Fruit fly (Drosophila melanogaster): ENCODE measurements around the gene laf.
A peak's percentile ranks its signal among the peaks of the same experiment; 100 is the strongest.

The laf gene

DNA sequence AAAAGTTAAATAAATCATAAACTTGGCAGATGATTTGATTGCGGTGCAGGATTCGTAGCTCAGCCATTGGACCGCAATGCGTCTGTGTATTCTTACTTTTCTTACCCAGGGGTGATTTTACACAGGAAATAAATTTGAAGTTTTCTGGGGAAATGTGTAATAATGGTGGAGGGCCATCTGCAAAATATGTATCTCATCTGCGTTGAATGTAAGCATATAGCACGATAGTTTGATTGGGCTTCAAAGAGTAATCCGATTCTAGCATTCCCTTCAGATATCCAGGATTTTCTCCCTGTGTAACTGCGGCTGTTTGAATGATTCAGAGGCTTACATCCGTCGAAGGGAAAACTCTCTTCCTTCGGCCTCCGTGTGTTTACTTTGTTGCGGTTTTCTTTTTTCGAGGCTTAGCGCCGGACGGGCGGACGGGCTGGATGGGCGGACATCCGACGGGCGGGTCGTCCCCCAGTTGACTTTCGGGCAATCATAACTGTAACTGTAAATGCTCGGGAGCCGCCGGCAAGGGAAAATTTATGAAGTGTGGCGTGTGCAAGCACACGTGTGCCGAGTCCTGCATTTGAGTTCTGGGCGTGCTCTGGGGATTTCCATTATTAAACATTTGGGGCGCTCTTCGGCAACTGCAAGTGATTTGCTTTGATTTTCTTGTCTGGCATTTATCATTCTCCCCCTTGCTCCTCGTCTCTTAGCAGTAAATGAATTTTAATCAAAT lies 7.9 kb upstream of the laf start (continued):
- TF ChIP-seq CG1233 (GFP tag; optimal IDR thresholded peaks at IDR 0.05) (peak; percentile 63), H2.0 (GFP tag; IDR thresholded peaks at IDR 0.05) (peak; percentile 64), twi (tag; optimal IDR thresholded peaks at IDR 0.05) (peak; percentile 56), zen2 (GFP tag; IDR thresholded peaks at IDR 0.05; ENCODE audit: partially characterized antibody) (no peak), lilli (GFP tag; optimal IDR thresholded peaks at IDR 0.05) (peak; percentile 65), CG2116 (GFP tag; optimal IDR thresholded peaks at IDR 0.05) (no peak), grn (GFP tag; optimal IDR thresholded peaks at IDR 0.05) (no peak), CG16815 (GFP tag; optimal IDR thresholded peaks at IDR 0.05) (peak; percentile 62), CG5245 (GFP tag; optimal IDR thresholded peaks at IDR 0.05) (peak; percentile 53), CG8765 (GFP tag; IDR thresholded peaks at IDR 0.05) (peak; percentile 80; the same call in 1 of the 2 replicates), HLH54F (GFP tag; optimal IDR thresholded peaks at IDR 0.05) (peak; percentile 31), CG7963 (GFP tag; IDR thresholded peaks at IDR 0.05; ENCODE audit: partially characterized antibody) (no peak), lov (optimal IDR thresholded peaks at IDR 0.05) (no peak), lov (GFP tag; IDR thresholded peaks at IDR 0.05) (peak; percentile 77; the same call in 2 of the 3 replicates), CG10654 (GFP tag; optimal IDR thresholded peaks at IDR 0.05) (peak; percentile 55), ash1 (GFP tag; optimal IDR thresholded peaks at IDR 0.05) (no peak), dati (GFP tag; IDR thresholded peaks at IDR 0.05) (peak; percentile 46; the same call in 1 of the 2 replicates), CG8924 (tag; optimal IDR thresholded peaks at IDR 0.05) (peak; percentile 65), CG12299 (tag; optimal IDR thresholded peaks at IDR 0.05) (no peak), vvl (GFP tag; IDR thresholded peaks at IDR 0.05) (peak; percentile 77), Sry-δ (GFP tag; optimal IDR thresholded peaks at IDR 0.05) (peak; percentile 29), seq (GFP tag; IDR thresholded peaks at IDR 0.05) (0 out of 2 replicates have a peak, but pooled peaks have one; percentile 33), disco-r (GFP tag; optimal IDR thresholded peaks at IDR 0.05) (no peak), fu2 (GFP tag; optimal IDR thresholded peaks at IDR 0.05) (peak; percentile 4), her (GFP tag; optimal IDR thresholded peaks at IDR 0.05) (no peak), ac (GFP tag; optimal IDR thresholded peaks at IDR 0.05) (peak; percentile 55), GATAe (GFP tag; conservative IDR thresholded peaks at IDR 0.05) (no peak), B-H2 (GFP tag; optimal IDR thresholded peaks at IDR 0.05) (no peak), wdn (GFP tag; IDR thresholded peaks at IDR 0.05) (no peak), CHES-1-like (GFP tag; optimal IDR thresholded peaks at IDR 0.05) (peak; percentile 16), maf-S (GFP tag; optimal IDR thresholded peaks at IDR 0.05) (peak; percentile 29), dm (GFP tag; optimal IDR thresholded peaks at IDR 0.05) (no peak), sna (GFP tag; IDR thresholded peaks at IDR 0.05; ENCODE audit: partially characterized antibody) (no peak), NK7.1 (GFP tag; optimal IDR thresholded peaks at IDR 0.05) (no peak), CG15479 (GFP tag; optimal IDR thresholded peaks at IDR 0.05) (no peak), Adf1 (GFP tag; IDR thresholded peaks at IDR 0.05) (no peak), so (GFP tag; IDR thresholded peaks at IDR 0.05) (no peak; the same call in 2 of the 3 replicates), sens (GFP tag) (peak; percentile 91), CG15269 (tag; optimal IDR thresholded peaks at IDR 0.05) (no peak), CG43689 (GFP tag; IDR thresholded peaks at IDR 0.05) (0 out of 2 replicates have a peak, but pooled peaks have one; percentile 16), kni (GFP tag; optimal IDR thresholded peaks at IDR 0.05) (no peak), dysf (GFP tag; IDR thresholded peaks at IDR 0.05) (peak; percentile 64; the same call in 2 of the 3 replicates), emc (GFP tag; optimal IDR thresholded peaks at IDR 0.05) (no peak), gem (tag; optimal IDR thresholded peaks at IDR 0.05) (peak; percentile 81), CG10267 (tag; optimal IDR thresholded peaks at IDR 0.05) (peak; percentile 65), shn (GFP tag; optimal IDR thresholded peaks at IDR 0.05) (peak; percentile 21), CG9932 (GFP tag; IDR thresholded peaks at IDR 0.05) (0 out of 2 replicates have a peak, but pooled peaks have one; percentile 13), CG17186 (GFP tag; optimal IDR thresholded peaks at IDR 0.05) (no peak), Gug (GFP tag; IDR thresholded peaks at IDR 0.05) (peak; percentile 57; the same call in 2 of the 4 replicates), pnt (GFP tag; optimal IDR thresholded peaks at IDR 0.05) (peak; percentile 62)

Data from whole organism, embryonic.